Fruit fly (Drosophila melanogaster): Measurements from ENCODE around the gene CG2218.

DNA sequence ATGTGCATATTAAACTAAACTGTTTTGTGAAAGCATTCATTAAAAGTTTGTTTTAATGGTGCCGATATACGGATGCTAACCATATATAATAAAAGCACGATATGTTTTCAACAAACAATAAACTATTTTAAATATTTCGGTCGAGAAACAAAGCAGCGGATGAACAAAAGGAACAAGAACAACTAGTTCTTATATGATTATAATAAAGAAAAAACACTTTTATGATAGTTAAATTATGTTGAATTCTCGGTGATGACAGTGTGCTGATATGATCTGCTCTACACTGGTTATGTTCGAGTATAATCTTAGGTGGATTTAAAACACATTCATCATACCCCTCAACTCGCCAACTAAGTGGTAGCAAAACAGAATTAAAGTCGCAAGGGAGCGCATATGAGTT, 47.8 kb upstream of the CG2218 start:
- TF ChIP-seq slp2 (GFP tag; optimal IDR thresholded peaks at IDR 0.05) (no peak), bowl (GFP tag; IDR thresholded peaks at IDR 0.05) (no peak), CG18619 (GFP tag; optimal IDR thresholded peaks at IDR 0.05) (no peak), Sox102F (GFP tag; optimal IDR thresholded peaks at IDR 0.05) (no peak), CG6254 (GFP tag; optimal IDR thresholded peaks at IDR 0.05) (no peak), CG12155 (GFP tag; optimal IDR thresholded peaks at IDR 0.05) (no peak), Sin3A (optimal IDR thresholded peaks at IDR 0.05) (no peak), z (GFP tag; IDR thresholded peaks at IDR 0.05) (no peak)
